Fruit fly (Drosophila melanogaster): ENCODE results near the gene Sam-S.

DNA sequence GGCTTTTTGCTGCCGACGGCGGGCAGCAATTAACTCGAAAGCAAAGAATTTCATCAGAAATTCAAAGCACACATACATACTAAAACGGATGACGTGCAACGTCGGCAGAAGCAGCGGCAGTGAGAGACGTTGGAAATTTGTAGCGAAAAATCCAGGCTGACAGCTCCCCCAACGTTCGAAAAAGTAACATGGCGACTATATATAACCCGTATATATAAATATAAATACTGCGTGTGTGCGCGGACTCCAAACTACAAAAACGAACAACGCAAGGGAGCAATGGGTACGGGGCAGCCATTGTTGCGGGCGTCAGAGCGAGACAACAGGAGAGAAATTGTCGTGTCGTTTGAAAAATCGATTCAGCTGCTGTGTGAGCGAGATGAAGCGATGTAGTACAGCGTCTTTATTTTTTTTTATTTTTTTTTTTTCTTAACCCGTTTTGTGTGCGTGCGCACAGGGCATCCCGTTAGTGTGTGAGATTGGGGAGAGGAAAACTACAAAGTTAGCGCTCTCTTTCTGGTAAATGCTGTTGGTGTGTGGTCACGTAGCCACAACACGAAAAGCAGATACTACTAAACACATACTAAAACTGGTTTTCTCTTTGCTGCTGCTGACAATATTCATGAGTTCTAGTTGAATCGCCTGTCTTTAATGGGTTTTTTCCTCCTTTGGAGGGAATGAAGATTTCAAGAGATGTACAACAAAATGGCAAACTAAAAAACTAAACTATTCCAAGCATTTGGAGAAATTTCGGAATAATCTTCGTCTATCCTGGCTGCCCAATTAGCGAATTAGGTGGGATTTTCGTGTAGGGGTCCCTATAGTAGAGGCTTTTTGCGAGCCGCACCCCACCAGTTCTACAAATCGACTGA lies 54.1 kb downstream of the Sam-S start:
- peak; percentile 77 for TF ChIP-seq CG34367 (tag; optimal IDR thresholded peaks at IDR 0.05)
- peak; percentile 4 for TF ChIP-seq D1 (tag; optimal IDR thresholded peaks at IDR 0.05)
- TF ChIP-seq Pif1A (GFP tag; optimal IDR thresholded peaks at IDR 0.05), result peak; percentile 89
- peak; percentile 64 for TF ChIP-seq CG9948 (tag; optimal IDR thresholded peaks at IDR 0.05)
- peak; percentile 90 for TF ChIP-seq CG15710 (tag; optimal IDR thresholded peaks at IDR 0.05)
- peak; percentile 94 for TF ChIP-seq gl (tag; optimal IDR thresholded peaks at IDR 0.05)
- TF ChIP-seq CG17806 (tag; optimal IDR thresholded peaks at IDR 0.05), result peak; percentile 62
- TF ChIP-seq rn (GFP tag; IDR thresholded peaks at IDR 0.05), result no peak
- no peak for TF ChIP-seq Ets98B (GFP tag; IDR thresholded peaks at IDR 0.05)
- TF ChIP-seq CG32121 (GFP tag; IDR thresholded peaks at IDR 0.05), result no peak
- TF ChIP-seq EcR (GFP tag; optimal IDR thresholded peaks at IDR 0.05), result peak; percentile 69
- no peak for TF ChIP-seq fd96Ca (GFP tag; IDR thresholded peaks at IDR 0.05)
- peak; percentile 85 for TF ChIP-seq CG13204 (GFP tag; optimal IDR thresholded peaks at IDR 0.05)
- TF ChIP-seq CG12605 (GFP tag; IDR thresholded peaks at IDR 0.05), result no peak

Measured in whole organism, pupa.